Worm (Caenorhabditis elegans): ENCODE data around the gene nspg-3.

ce11 chrII:6077604-6078003 is 14.0 kb upstream of the nspg-3 start, which contains the start of gene H12I13.6:
- no peak for TF ChIP-seq ama-1 (optimal IDR thresholded peaks at IDR 0.05)
- no peak for TF ChIP-seq ceh-16 (tag; optimal IDR thresholded peaks at IDR 0.05)
- TF ChIP-seq elt-1 (tag; optimal IDR thresholded peaks at IDR 0.05), result no peak
- TF ChIP-seq lin-39 (tag; optimal IDR thresholded peaks at IDR 0.05), result no peak
- no peak for TF ChIP-seq daf-12 (tag; optimal IDR thresholded peaks at IDR 0.05)
- TF ChIP-seq nhr-23 (tag; optimal IDR thresholded peaks at IDR 0.05), result no peak
- TF ChIP-seq skn-1 (tag; optimal IDR thresholded peaks at IDR 0.05), result no peak
- TF ChIP-seq nhr-11 (tag; optimal IDR thresholded peaks at IDR 0.05), result no peak
- no peak for TF ChIP-seq pha-4 (tag; optimal IDR thresholded peaks at IDR 0.05)
